Fruit fly (Drosophila melanogaster) whole organism, prepupa: ENCODE measurements around the gene p130CAS.

ENCODE experiments used
- Blimp-1 ChIP-seq: fragments of 200-800 bp; sonication (Bioruptor generic); optimal IDR thresholded peaks from 3 replicates; lab custom pipeline; 2017; ENCODE audit warnings: missing biosample characterization, missing genetic modification characterization, mild to moderate bottlenecking, moderate library complexity, missing genetic modification reagents
- CG10669 ChIP-seq: fragments of 200-800 bp; sonication (Bioruptor generic); optimal IDR thresholded peaks from 3 replicates; lab custom pipeline; 2018; ENCODE audit warnings: missing biosample characterization, mild to moderate bottlenecking, missing genetic modification characterization, moderate library complexity
- CG11294 ChIP-seq: fragments of 200-800 bp; sonication (Bioruptor generic); IDR thresholded peaks from 2 replicates; pipeline ENCODE4 v1.3.6; 2022; ENCODE audit warnings: missing biosample characterization, missing genetic modification characterization
- CG11762 ChIP-seq: fragments of 200-800 bp; sonication (Bioruptor generic); optimal IDR thresholded peaks from 3 replicates; lab custom pipeline; 2016; ENCODE audit warnings: missing biosample characterization, missing genetic modification characterization; ENCODE audit not compliant: insufficient read depth
- CG11902 ChIP-seq: fragments of 200-800 bp; sonication (Bioruptor generic); optimal IDR thresholded peaks from 3 replicates; lab custom pipeline; 2016; ENCODE audit warnings: missing biosample characterization, missing genetic modification characterization
- CG1621 ChIP-seq: fragments of 200-800 bp; sonication (Bioruptor generic); optimal IDR thresholded peaks from 3 replicates; lab custom pipeline; 2018; ENCODE audit warnings: missing biosample characterization, mild to moderate bottlenecking, missing genetic modification characterization
- CG16779 ChIP-seq: fragments of 200-800 bp; sonication (Bioruptor generic); optimal IDR thresholded peaks from 3 replicates; lab custom pipeline; 2017; ENCODE audit warnings: missing biosample characterization, mild to moderate bottlenecking, missing genetic modification characterization
- CG3032 ChIP-seq: fragments of 200-800 bp; optimal IDR thresholded peaks from 2 replicates; lab custom pipeline; 2019; ENCODE audit warnings: missing biosample characterization, mild to moderate bottlenecking, missing genetic modification characterization, moderate library complexity
- CG32006 ChIP-seq: fragments of 200-800 bp; sonication (Bioruptor generic); optimal IDR thresholded peaks from 3 replicates; lab custom pipeline; 2017; ENCODE audit warnings: missing biosample characterization, mild to moderate bottlenecking, missing genetic modification characterization
- CG34406 ChIP-seq: fragments of 200-800 bp; sonication (Bioruptor generic); optimal IDR thresholded peaks from 3 replicates; lab custom pipeline; 2016; ENCODE audit warnings: missing biosample characterization, missing genetic modification characterization
- CG4318 ChIP-seq: fragments of 200-800 bp; sonication (Bioruptor generic); optimal IDR thresholded peaks from 3 replicates; lab custom pipeline; 2017; ENCODE audit warnings: missing biosample characterization, mild to moderate bottlenecking, missing genetic modification characterization
- CG6163 ChIP-seq: fragments of 200-800 bp; sonication (Bioruptor generic); IDR thresholded peaks from 3 replicates; pipeline ENCODE4 v1.3.6; 2022; ENCODE audit warnings: missing biosample characterization, missing genetic modification characterization
- CG6276 ChIP-seq: fragments of 200-800 bp; sonication (Bioruptor generic); optimal IDR thresholded peaks from 2 replicates; lab custom pipeline; 2017; ENCODE audit warnings: missing biosample characterization, mild to moderate bottlenecking, missing genetic modification characterization
- CG6792 ChIP-seq: fragments of 200-800 bp; sonication (Bioruptor generic); optimal IDR thresholded peaks from 3 replicates; lab custom pipeline; 2016; ENCODE audit warnings: missing biosample characterization, missing genetic modification characterization
- CG6808 ChIP-seq: fragments of 200-800 bp; sonication (Bioruptor generic); optimal IDR thresholded peaks from 3 replicates; lab custom pipeline; 2017; ENCODE audit warnings: missing biosample characterization, missing genetic modification characterization, mild to moderate bottlenecking, moderate library complexity, missing genetic modification reagents
- CG6854 ChIP-seq: fragments of 200-800 bp; sonication (Bioruptor generic); optimal IDR thresholded peaks from 2 replicates; lab custom pipeline; 2017; ENCODE audit warnings: missing biosample characterization, mild to moderate bottlenecking, missing genetic modification characterization
- CG7368 ChIP-seq: fragments of 200-800 bp; sonication (Bioruptor generic); optimal IDR thresholded peaks from 3 replicates; lab custom pipeline; 2016; ENCODE audit warnings: missing biosample characterization, missing genetic modification characterization
- CG8319 ChIP-seq: fragments of 200-800 bp; sonication (Bioruptor generic); optimal IDR thresholded peaks from 3 replicates; lab custom pipeline; 2016; ENCODE audit warnings: missing biosample characterization, missing genetic modification characterization
- CG8632 ChIP-seq: fragments of 200-800 bp; sonication (Bioruptor generic); optimal IDR thresholded peaks from 3 replicates; lab custom pipeline; 2016; ENCODE audit warnings: missing biosample characterization, missing genetic modification characterization
- CG9139 ChIP-seq: fragments of 200-800 bp; sonication (Bioruptor generic); optimal IDR thresholded peaks from 3 replicates; lab custom pipeline; 2017; ENCODE audit warnings: missing biosample characterization, mild to moderate bottlenecking, missing genetic modification characterization
- Eip75B ChIP-seq: fragments of 200-800 bp; sonication (Bioruptor generic); optimal IDR thresholded peaks from 3 replicates; lab custom pipeline; 2016; ENCODE audit warnings: missing biosample characterization, missing genetic modification characterization
- Eip78C ChIP-seq: fragments of 200-800 bp; sonication (Bioruptor generic); peaks from one replicate; lab custom pipeline; 2016; ENCODE audit warnings: missing biosample characterization, missing genetic modification characterization
- Eip93F ChIP-seq: fragments of 200-800 bp; sonication (Bioruptor generic); optimal IDR thresholded peaks from 2 replicates; lab custom pipeline; 2016; ENCODE audit warnings: missing biosample characterization, mild to moderate bottlenecking, missing genetic modification characterization
- Ets21C ChIP-seq: fragments of 200-800 bp; sonication (Bioruptor generic); optimal IDR thresholded peaks from 3 replicates; lab custom pipeline; 2016; ENCODE audit warnings: missing biosample characterization, missing genetic modification characterization
- Ets96B ChIP-seq: fragments of 200-800 bp; optimal IDR thresholded peaks from 2 replicates; lab custom pipeline; 2019; ENCODE audit warnings: missing biosample characterization, mild to moderate bottlenecking, missing genetic modification characterization, moderate library complexity
- Gug ChIP-seq: fragments of 200-800 bp; sonication (Bioruptor generic); IDR thresholded peaks from 2 replicates; pipeline ENCODE4 v1.3.6; 2022; ENCODE audit warnings: missing biosample characterization, missing genetic modification characterization
- Hr38 ChIP-seq: sonication (Bioruptor generic); optimal IDR thresholded peaks from 2 replicates; lab custom pipeline; 2016; ENCODE audit warnings: missing biosample characterization, missing genetic modification characterization
- Hr39 ChIP-seq: fragments of 200-800 bp; sonication (Bioruptor generic); optimal IDR thresholded peaks from 2 replicates; lab custom pipeline; 2016; ENCODE audit warnings: missing biosample characterization, missing genetic modification characterization
- Hr4 ChIP-seq: fragments of 200-800 bp; sonication (Bioruptor generic); optimal IDR thresholded peaks from 3 replicates; lab custom pipeline; 2016; ENCODE audit warnings: missing biosample characterization, missing genetic modification characterization
- Lpt ChIP-seq: fragments of 200-800 bp; sonication (Bioruptor generic); optimal IDR thresholded peaks from 3 replicates; lab custom pipeline; 2016; ENCODE audit warnings: missing biosample characterization, missing genetic modification characterization
- Met ChIP-seq: fragments of 200-800 bp; sonication (Bioruptor generic); optimal IDR thresholded peaks from 3 replicates; lab custom pipeline; 2016; ENCODE audit warnings: missing biosample characterization, missing genetic modification characterization
- Smox ChIP-seq: fragments of 200-800 bp; sonication (Bioruptor generic); optimal IDR thresholded peaks from 3 replicates; lab custom pipeline; 2016; ENCODE audit warnings: missing biosample characterization, missing genetic modification characterization
- Sox102F ChIP-seq: fragments of 200-800 bp; sonication (Bioruptor generic); optimal IDR thresholded peaks from 2 replicates; lab custom pipeline; 2016; ENCODE audit warnings: missing biosample characterization, mild to moderate bottlenecking, missing genetic modification characterization
- Sox14 ChIP-seq: fragments of 200-800 bp; sonication (Bioruptor generic); optimal IDR thresholded peaks from 3 replicates; lab custom pipeline; 2016; ENCODE audit warnings: missing biosample characterization, missing genetic modification characterization
- Sox15 ChIP-seq: fragments of 200-800 bp; sonication (Bioruptor generic); optimal IDR thresholded peaks from 3 replicates; lab custom pipeline; 2016; ENCODE audit warnings: missing biosample characterization, missing genetic modification characterization
- achi ChIP-seq: fragments of 200-800 bp; sonication (Bioruptor generic); optimal IDR thresholded peaks from 3 replicates; lab custom pipeline; 2016; ENCODE audit warnings: missing biosample characterization, missing genetic modification characterization
- acj6 ChIP-seq: fragments of 200-800 bp; sonication (Bioruptor generic); optimal IDR thresholded peaks from 3 replicates; lab custom pipeline; 2016; ENCODE audit warnings: missing biosample characterization, missing genetic modification characterization
- eg ChIP-seq: fragments of 200-800 bp; sonication (Bioruptor generic); IDR thresholded peaks from 3 replicates; pipeline ENCODE4 v1.3.6; 2022; ENCODE audit warnings: missing biosample characterization, missing genetic modification characterization
- esn ChIP-seq: fragments of 200-800 bp; sonication (Bioruptor generic); optimal IDR thresholded peaks from 2 replicates; lab custom pipeline; 2016; ENCODE audit warnings: missing biosample characterization, mild to moderate bottlenecking, missing genetic modification characterization, moderate library complexity
- fd59A ChIP-seq: fragments of 200-800 bp; sonication (Bioruptor generic); optimal IDR thresholded peaks from 2 replicates; lab custom pipeline; 2017; ENCODE audit warnings: missing biosample characterization, mild to moderate bottlenecking, missing genetic modification characterization, missing genetic modification reagents
- fd85E ChIP-seq: fragments of 200-800 bp; sonication (Bioruptor generic); optimal IDR thresholded peaks from 3 replicates; lab custom pipeline; 2016; ENCODE audit warnings: missing biosample characterization, missing genetic modification characterization
- fkh ChIP-seq: fragments of 200-800 bp; sonication (Bioruptor generic); optimal IDR thresholded peaks from 3 replicates; lab custom pipeline; 2017; ENCODE audit warnings: missing biosample characterization, mild to moderate bottlenecking, missing genetic modification characterization, moderate library complexity
- lz ChIP-seq: fragments of 200-800 bp; sonication (Bioruptor generic); optimal IDR thresholded peaks from 3 replicates; lab custom pipeline; 2016; ENCODE audit warnings: missing biosample characterization, missing genetic modification characterization
- net ChIP-seq: fragments of 200-800 bp; sonication (Bioruptor generic); optimal IDR thresholded peaks from 3 replicates; lab custom pipeline; 2016; ENCODE audit warnings: missing biosample characterization, missing genetic modification characterization
- salr ChIP-seq, 2 experiments: fragments of 200-800 bp; sonication (Bioruptor generic); optimal IDR thresholded peaks; 3 replicates each; lab custom pipeline; 2016 to 2018; ENCODE audit warnings: missing biosample characterization in 2 of 2, missing genetic modification characterization in 2 of 2, mild to moderate bottlenecking in 1 of 2
- spab ChIP-seq: fragments of 200-800 bp; sonication (Bioruptor generic); optimal IDR thresholded peaks from 2 replicates; lab custom pipeline; 2017; ENCODE audit warnings: missing biosample characterization, mild to moderate bottlenecking, missing genetic modification characterization, missing genetic modification reagents
- ss ChIP-seq, 2 experiments: fragments of 200-800 bp; sonication (Bioruptor generic); optimal IDR thresholded peaks; 2 replicates in 1 of 2; 3 replicates in 1 of 2; lab custom pipeline; 2017 to 2018; ENCODE audit warnings: mild to moderate bottlenecking in 2 of 2, missing biosample characterization in 2 of 2, missing genetic modification characterization in 2 of 2, moderate library complexity in 1 of 2
- svp ChIP-seq: fragments of 200-800 bp; sonication (Bioruptor generic); peaks from one replicate; lab custom pipeline; 2016; ENCODE audit warnings: missing biosample characterization, missing genetic modification characterization
- topi ChIP-seq: fragments of 200-800 bp; sonication (Bioruptor generic); optimal IDR thresholded peaks from 3 replicates; lab custom pipeline; 2016; ENCODE audit warnings: missing biosample characterization, missing genetic modification characterization
- vri ChIP-seq: fragments of 200-800 bp; sonication (Bioruptor generic); optimal IDR thresholded peaks from 3 replicates; lab custom pipeline; 2016; ENCODE audit warnings: missing biosample characterization, mild to moderate bottlenecking, missing genetic modification characterization

The p130CAS gene

dm6 chr3L:223019-223902, 70.6 kb downstream of the p130CAS start, which contains the start of the genes pyx and CG33229:
Gene pyx, minus strand, starts transcription at chr3L:223069.
Gene CG33229, plus strand, starts transcription at chr3L:223852.
- TF ChIP-seq eg (GFP tag; lab: Robert Waterston, UW) (peak; percentile 86), salr (GFP tag; optimal IDR thresholded peaks at IDR 0.05; lab: Kevin White, UChicago) (peak; percentile 72), Eip78C (GFP tag; lab: Kevin White, UChicago) (peak; percentile 91), CG8632 (peak; percentile 67), esn (GFP tag; lab: Kevin White, UChicago) (peak; percentile 88), CG16779 (no peak), topi (GFP tag; lab: Kevin White, UChicago) (peak; percentile 85), acj6 (GFP tag; lab: Kevin White, UChicago) (peak; percentile 88), CG4318 (GFP tag; lab: Kevin White, UChicago) (no peak), CG6276 (GFP tag; lab: Kevin White, UChicago) (peak; percentile 74), CG6808 (GFP tag; lab: Kevin White, UChicago) (peak; percentile 71), achi (GFP tag; lab: Kevin White, UChicago) (peak; percentile 78), Met (GFP tag; lab: Kevin White, UChicago) (peak; percentile 82), fkh (GFP tag; lab: Kevin White, UChicago) (no peak), CG11294 (GFP tag; lab: Robert Waterston, UW) (peak; percentile 65; the same call in 1 of the 2 replicates), fd59A (peak; percentile 64), Ets21C (GFP tag; lab: Kevin White, UChicago) (peak; percentile 86), Smox (GFP tag; lab: Kevin White, UChicago) (peak; percentile 78), CG6163 (GFP tag; lab: Robert Waterston, UW) (peak; percentile 81), Eip75B (GFP tag; lab: Kevin White, UChicago) (peak; percentile 79), svp (GFP tag; lab: Kevin White, UChicago) (peak; percentile 93), CG6854 (GFP tag; lab: Kevin White, UChicago) (no peak), Hr39 (GFP tag; lab: Kevin White, UChicago) (peak; percentile 89), spab (GFP tag; lab: Kevin White, UChicago) (peak; percentile 56), CG9139 (GFP tag; lab: Kevin White, UChicago) (no peak), fd85E (GFP tag; lab: Kevin White, UChicago) (no peak), Gug (GFP tag; lab: Robert Waterston, UW) (peak; percentile 66), CG7368 (no peak), Lpt (peak; percentile 65), CG32006 (GFP tag; lab: Kevin White, UChicago) (peak; percentile 94), CG11762 (GFP tag; lab: Kevin White, UChicago) (peak; percentile 40), CG6792 (GFP tag; lab: Kevin White, UChicago) (peak; percentile 74), Ets96B (tag; lab: Kevin White, UChicago) (peak; percentile 70), Blimp-1 (GFP tag; lab: Kevin White, UChicago) (peak; percentile 65), Sox102F (peak; percentile 74), Hr38 (GFP tag; lab: Kevin White, UChicago) (no peak), vri (GFP tag; lab: Kevin White, UChicago) (no peak), CG11902 (GFP tag; lab: Kevin White, UChicago) (peak; percentile 81), Sox15 (peak; percentile 83), lz (peak; percentile 88), net (GFP tag; lab: Kevin White, UChicago) (peak; percentile 77), CG1621 (tag; lab: Kevin White, UChicago) (peak; percentile 42), Eip93F (GFP tag; lab: Kevin White, UChicago) (peak; percentile 79), CG8319 (GFP tag; lab: Kevin White, UChicago) (peak; percentile 57), Hr4 (GFP tag; lab: Kevin White, UChicago) (peak; percentile 92), Sox14 (GFP tag; lab: Kevin White, UChicago) (peak; percentile 79), CG3032 (tag; lab: Kevin White, UChicago) (peak; percentile 81), ss (GFP tag; optimal IDR thresholded peaks at IDR 0.05; lab: Kevin White, UChicago) (peak; percentile 12 to 44), CG10669 (GFP tag; lab: Kevin White, UChicago) (peak; percentile 72), CG34406 (peak; percentile 75)
